Worm (Caenorhabditis elegans) whole organism, young adult: ENCODE results near the gene H23L24.4.

Experiments
- ama-1 ChIP-seq, 3 experiments: fragments of 150-350 bp in 1 of 3; sonication (generic microtip) in 2 of 3; optimal IDR thresholded peaks; 2 replicates each; lab custom pipeline; 2014 to 2018; ENCODE audit warnings: missing biosample characterization in 2 of 3, missing genetic modification characterization in 2 of 3, missing genetic modification reagents in 2 of 3
- attf-6 ChIP-seq: fragments of 200-800 bp; sonication (Bioruptor generic); IDR thresholded peaks from 2 replicates; pipeline ENCODE4 v1.3.6; 2022; ENCODE audit warnings: missing genetic modification reagents, missing genetic modification characterization, missing compliant biosample characterization
- hmg-20 ChIP-seq: fragments of 200-800 bp; sonication (Bioruptor generic); IDR thresholded peaks from 2 replicates; pipeline ENCODE4 v1.3.6; 2022; ENCODE audit warnings: missing genetic modification reagents, missing genetic modification characterization, missing compliant biosample characterization
- mes-4 ChIP-seq: sonication (generic microtip); optimal IDR thresholded peaks from 2 replicates; lab custom pipeline; 2016; ENCODE audit warnings: missing genotype, missing genetic modification characterization, missing compliant biosample characterization
- nhr-90 ChIP-seq: sonication (generic microtip); optimal IDR thresholded peaks from 2 replicates; lab custom pipeline; 2016; ENCODE audit warnings: missing genotype, mild to moderate bottlenecking, missing genetic modification characterization, missing compliant biosample characterization
- pha-4 ChIP-seq: fragments of 150-350 bp; sonication (generic microtip); optimal IDR thresholded peaks from 2 replicates; lab custom pipeline; 2014; ENCODE audit warnings: missing biosample characterization, missing genetic modification reagents, missing genetic modification characterization
- sptf-2 ChIP-seq: fragments of 200-800 bp; sonication (Bioruptor generic); optimal IDR thresholded peaks from 2 replicates; lab custom pipeline; 2018; ENCODE audit warnings: mild to moderate bottlenecking, missing genetic modification characterization, missing compliant biosample characterization
- tbp1 ChIP-seq: fragments of 200-800 bp; sonication (Bioruptor generic); optimal IDR thresholded peaks from 2 replicates; lab custom pipeline; 2018; ENCODE audit warnings: mild to moderate bottlenecking, missing genetic modification characterization, missing compliant biosample characterization

ce11 chrIV:8677303-8677702, 28.1 kb downstream of the H23L24.4 start, which contains the start of gene F08B4.8:
- TF ChIP-seq tbp1: no peak
- TF ChIP-seq pha-4 (tag; lab: Kevin White, UChicago): no peak
- TF ChIP-seq nhr-90 (tag; lab: Kevin White, UChicago): no peak
- TF ChIP-seq ama-1 (optimal IDR thresholded peaks at IDR 0.05; lab: Kevin White, UChicago): no peak
- no peak for TF ChIP-seq ama-1 (GFP tag; optimal IDR thresholded peaks at IDR 0.05; lab: Kevin White, UChicago)
- no peak for TF ChIP-seq hmg-20 (GFP tag; lab: Robert Waterston, UW)
- no peak for TF ChIP-seq attf-6 (GFP tag; lab: Robert Waterston, UW)
- TF ChIP-seq mes-4 (tag; lab: Kevin White, UChicago): no peak
- no peak for TF ChIP-seq sptf-2 (GFP tag; lab: Kevin White, UChicago)
